Fruit fly (Drosophila melanogaster): Measurements from ENCODE around the gene AnxB10.

AnxB10 gene

dm6 chrX:20173464-20173995 is at the start of gene AnxB10 (continued):
- TF ChIP-seq Mrtf (GFP tag; IDR thresholded peaks at IDR 0.05) (peak; percentile 47; the same call in 1 of the 3 replicates), E2f2 (GFP tag; IDR thresholded peaks at IDR 0.05) (0 out of 2 replicates have a peak, but pooled peaks have one; percentile 23), Eip74EF (GFP tag; optimal IDR thresholded peaks at IDR 0.05) (no peak), CG9797 (GFP tag; optimal IDR thresholded peaks at IDR 0.05) (no peak), CG16863 (GFP tag; optimal IDR thresholded peaks at IDR 0.05) (peak; percentile 52), Adf1 (GFP tag; IDR thresholded peaks at IDR 0.05) (no peak), Hand (GFP tag; optimal IDR thresholded peaks at IDR 0.05) (peak; percentile 7), dmrt99B (tag; optimal IDR thresholded peaks at IDR 0.05) (peak; percentile 79), sens-2 (GFP tag; IDR thresholded peaks at IDR 0.05) (no peak), CG3847 (GFP tag; IDR thresholded peaks at IDR 0.05) (no peak), CG3163 (GFP tag; optimal IDR thresholded peaks at IDR 0.05) (peak; percentile 3), Awh (GFP tag; IDR thresholded peaks at IDR 0.05) (no peak), CG34224 (GFP tag; IDR thresholded peaks at IDR 0.05; ENCODE audit: partially characterized antibody) (no peak), caup (GFP tag; optimal IDR thresholded peaks at IDR 0.05; ENCODE audit: severe bottlenecking) (peak; percentile 54), CG8944 (GFP tag; optimal IDR thresholded peaks at IDR 0.05) (peak; percentile 47), CG12299 (tag; optimal IDR thresholded peaks at IDR 0.05) (no peak), CG10366 (GFP tag; IDR thresholded peaks at IDR 0.05) (peak; percentile 12; the same call in 1 of the 2 replicates), nom (GFP tag; optimal IDR thresholded peaks at IDR 0.05) (peak; percentile 86), CG6683 (GFP tag; optimal IDR thresholded peaks at IDR 0.05) (peak; percentile 23), CG31365 (tag; optimal IDR thresholded peaks at IDR 0.05) (no peak), exex (tag; optimal IDR thresholded peaks at IDR 0.05) (no peak), knrl (GFP tag; IDR thresholded peaks at IDR 0.05; ENCODE audit: partially characterized antibody) (no peak), GATAe (GFP tag; conservative IDR thresholded peaks at IDR 0.05) (no peak), ems (GFP tag; optimal IDR thresholded peaks at IDR 0.05) (peak; percentile 47), ato (GFP tag; IDR thresholded peaks at IDR 0.05; ENCODE audit: partially characterized antibody) (no peak), Optix (GFP tag; IDR thresholded peaks at IDR 0.05) (no peak), row (GFP tag; IDR thresholded peaks at IDR 0.05) (peak; percentile 58), CG5245 (GFP tag; optimal IDR thresholded peaks at IDR 0.05) (peak; percentile 26), ATbp (GFP tag; optimal IDR thresholded peaks at IDR 0.05) (peak; percentile 14), MESR4 (GFP tag; optimal IDR thresholded peaks at IDR 0.05) (no peak), grau (tag; optimal IDR thresholded peaks at IDR 0.05) (peak; percentile 49), CG10147 (GFP tag; optimal IDR thresholded peaks at IDR 0.05) (peak; percentile 74), CG10979 (tag; optimal IDR thresholded peaks at IDR 0.05) (peak; percentile 61), CG6813 (GFP tag; optimal IDR thresholded peaks at IDR 0.05) (peak; percentile 58), CG6791 (GFP tag; IDR thresholded peaks at IDR 0.05; ENCODE audit: partially characterized antibody) (no peak), stwl (tag; optimal IDR thresholded peaks at IDR 0.05) (no peak), nerfin-2 (GFP tag; IDR thresholded peaks at IDR 0.05; ENCODE audit: partially characterized antibody) (no peak), CG2712 (tag; optimal IDR thresholded peaks at IDR 0.05) (peak; percentile 61), Rx (GFP tag; IDR thresholded peaks at IDR 0.05) (no peak), CG14441 (GFP tag; IDR thresholded peaks at IDR 0.05) (peak; percentile 55; the same call in 1 of the 2 replicates), dmrt11E (tag; optimal IDR thresholded peaks at IDR 0.05) (no peak), CG1602 (GFP tag; optimal IDR thresholded peaks at IDR 0.05) (peak; percentile 27), Fer3 (tag; optimal IDR thresholded peaks at IDR 0.05) (peak; percentile 58), CG4282 (GFP tag; optimal IDR thresholded peaks at IDR 0.05) (no peak), prd (optimal IDR thresholded peaks at IDR 0.05) (no peak), prd (GFP tag; IDR thresholded peaks at IDR 0.05) (peak; percentile 44; the same call in 2 of the 3 replicates), CG14050 (GFP tag; IDR thresholded peaks at IDR 0.05) (no peak), twi (tag; optimal IDR thresholded peaks at IDR 0.05) (no peak), phol (tag; optimal IDR thresholded peaks at IDR 0.05) (peak; percentile 75)

Measured in whole organism, embryonic.